Fruit fly (Drosophila melanogaster): ENCODE results near the gene Mpv17.

Mpv17 gene

DNA sequence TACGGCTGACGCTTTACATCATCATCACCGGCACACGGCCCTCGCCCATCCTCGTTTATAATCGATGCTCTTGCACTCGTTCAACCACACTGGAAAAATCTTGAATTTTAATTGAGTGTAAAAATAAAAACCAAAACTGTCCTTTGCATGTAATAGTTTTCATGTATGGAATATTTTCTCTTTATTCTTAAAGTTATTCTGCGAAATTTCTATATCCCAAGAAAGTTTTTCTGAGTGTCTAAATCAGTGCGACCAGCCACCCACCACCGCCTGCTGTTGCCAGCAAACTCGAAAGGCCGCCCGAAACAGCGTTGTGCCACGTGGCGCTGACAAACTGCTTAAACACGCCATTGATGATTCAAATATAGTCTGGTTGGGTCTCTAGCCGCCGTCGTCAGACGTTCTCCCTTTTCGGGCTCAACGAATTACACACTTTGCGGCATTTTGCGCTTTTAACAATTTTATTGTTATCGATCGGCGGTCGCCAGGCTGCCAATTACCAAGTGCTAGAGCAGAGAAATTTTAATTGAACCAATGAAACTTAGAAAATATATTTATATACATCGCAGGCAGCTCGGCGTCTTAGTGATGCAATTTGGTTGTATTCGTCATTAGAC is 46.3 kb downstream of the Mpv17 start (continued):
- TF ChIP-seq Fer2 (tag; optimal IDR thresholded peaks at IDR 0.05) = no peak
- TF ChIP-seq twi (tag; optimal IDR thresholded peaks at IDR 0.05) = peak; percentile 48
- TF ChIP-seq cato (GFP tag; optimal IDR thresholded peaks at IDR 0.05; ENCODE audit: borderline replicate concordance) = no peak
- peak; percentile 89 for TF ChIP-seq row (GFP tag; IDR thresholded peaks at IDR 0.05)
- no peak; the same call in 1 of the 2 replicates for TF ChIP-seq CG14441 (GFP tag; IDR thresholded peaks at IDR 0.05)
- TF ChIP-seq CG14860 (GFP tag; IDR thresholded peaks at IDR 0.05; ENCODE audit: partially characterized antibody) = no peak
- TF ChIP-seq Ets65A (GFP tag) = peak; percentile 97
- TF ChIP-seq CG32532 (GFP tag; IDR thresholded peaks at IDR 0.05) = no peak; the same call in 1 of the 2 replicates
- peak; percentile 57 for TF ChIP-seq CG1233 (GFP tag; optimal IDR thresholded peaks at IDR 0.05)
- no peak for TF ChIP-seq CG10321 (GFP tag; IDR thresholded peaks at IDR 0.05)
- TF ChIP-seq BEAF-32 (GFP tag; optimal IDR thresholded peaks at IDR 0.05) = no peak
- peak; percentile 53 for TF ChIP-seq CG17568 (GFP tag; optimal IDR thresholded peaks at IDR 0.05)
- no peak for TF ChIP-seq CG10274 (GFP tag; optimal IDR thresholded peaks at IDR 0.05)
- peak; percentile 70 for TF ChIP-seq jumu (GFP tag; optimal IDR thresholded peaks at IDR 0.05)
- peak; percentile 64 for TF ChIP-seq Fer3 (tag; optimal IDR thresholded peaks at IDR 0.05)
- TF ChIP-seq dmrt99B (tag; optimal IDR thresholded peaks at IDR 0.05) = peak; percentile 83
- TF ChIP-seq CG12219 (GFP tag; optimal IDR thresholded peaks at IDR 0.05) = peak; percentile 59
- peak; percentile 10 for TF ChIP-seq CG12236 (GFP tag; optimal IDR thresholded peaks at IDR 0.05)
- TF ChIP-seq Hr3 (GFP tag; optimal IDR thresholded peaks at IDR 0.05) = peak; percentile 67
- TF ChIP-seq CG2889 (GFP tag; IDR thresholded peaks at IDR 0.05) = peak; percentile 71; the same call in 2 of the 3 replicates
- TF ChIP-seq pb (GFP tag; optimal IDR thresholded peaks at IDR 0.05) = peak; percentile 57
- peak; percentile 85 for TF ChIP-seq CG12391 (tag; optimal IDR thresholded peaks at IDR 0.05)
- TF ChIP-seq usp (GFP tag; optimal IDR thresholded peaks at IDR 0.05) = no peak
- peak; percentile 66 for TF ChIP-seq seq (GFP tag; IDR thresholded peaks at IDR 0.05)
- peak; percentile 43 for TF ChIP-seq CG13123 (GFP tag; optimal IDR thresholded peaks at IDR 0.05)
- TF ChIP-seq run (tag; optimal IDR thresholded peaks at IDR 0.05) = peak; percentile 23
- TF ChIP-seq Bteb2 (GFP tag; optimal IDR thresholded peaks at IDR 0.05) = peak; percentile 52
- TF ChIP-seq CG10543 (GFP tag; optimal IDR thresholded peaks at IDR 0.05) = peak; percentile 18
- TF ChIP-seq CG17361 (GFP tag; IDR thresholded peaks at IDR 0.05) = peak; percentile 81; the same call in 2 of the 3 replicates
- TF ChIP-seq crp (GFP tag; optimal IDR thresholded peaks at IDR 0.05) = peak in 1 of 2 experiments; percentile 4
- no peak for TF ChIP-seq crol (GFP tag; IDR thresholded peaks at IDR 0.05)
- TF ChIP-seq zfh2 (GFP tag; optimal IDR thresholded peaks at IDR 0.05) = no peak
- peak; percentile 55 for TF ChIP-seq dm (GFP tag; optimal IDR thresholded peaks at IDR 0.05)
- TF ChIP-seq zf30C (GFP tag; optimal IDR thresholded peaks at IDR 0.05) = peak; percentile 81
- TF ChIP-seq Nf-YA (GFP tag; IDR thresholded peaks at IDR 0.05) = peak; percentile 62
- TF ChIP-seq E2f2 (GFP tag; IDR thresholded peaks at IDR 0.05) = peak; percentile 48; the same call in 1 of the 2 replicates
- TF ChIP-seq esg (GFP tag; conservative IDR thresholded peaks at IDR 0.05) = peak; percentile 65
- TF ChIP-seq nom (GFP tag; optimal IDR thresholded peaks at IDR 0.05) = no peak
- no peak for TF ChIP-seq NFAT (GFP tag; IDR thresholded peaks at IDR 0.05)
- TF ChIP-seq CG3995 (GFP tag; optimal IDR thresholded peaks at IDR 0.05) = no peak
- peak; percentile 72 for TF ChIP-seq CG6254 (GFP tag; optimal IDR thresholded peaks at IDR 0.05)
- TF ChIP-seq salm (tag; optimal IDR thresholded peaks at IDR 0.05) = peak; percentile 21
- peak; percentile 8 for TF ChIP-seq CG4282 (GFP tag; optimal IDR thresholded peaks at IDR 0.05)
- TF ChIP-seq CG2202 (tag; optimal IDR thresholded peaks at IDR 0.05) = peak; percentile 55
- TF ChIP-seq lab (GFP tag; optimal IDR thresholded peaks at IDR 0.05) = peak; percentile 86
- no peak for TF ChIP-seq unc-4 (GFP tag; IDR thresholded peaks at IDR 0.05; ENCODE audit: partially characterized antibody)
- no peak; the same call in 1 of the 2 replicates for TF ChIP-seq Rx (GFP tag; IDR thresholded peaks at IDR 0.05)
- no peak for TF ChIP-seq Tbp (GFP tag; optimal IDR thresholded peaks at IDR 0.05)
- peak; percentile 69 for TF ChIP-seq lilli (GFP tag; optimal IDR thresholded peaks at IDR 0.05)
- peak; percentile 22 for TF ChIP-seq CG8359 (GFP tag; optimal IDR thresholded peaks at IDR 0.05; ENCODE audit: borderline replicate concordance)
